Worm (Caenorhabditis elegans): ENCODE results near the gene rfs-1.

- TF ChIP-seq unc-62 (GFP tag; optimal IDR thresholded peaks at IDR 0.05), result no peak
- TF ChIP-seq skn-1 (tag; optimal IDR thresholded peaks at IDR 0.05), result peak; percentile 44
- no peak for TF ChIP-seq ztf-11 (tag; optimal IDR thresholded peaks at IDR 0.05)
- no peak for TF ChIP-seq mdl-1 (tag; optimal IDR thresholded peaks at IDR 0.05)
- no peak for TF ChIP-seq ceh-82 (tag; optimal IDR thresholded peaks at IDR 0.05)
- peak; percentile 27 for TF ChIP-seq lin-15B (tag; optimal IDR thresholded peaks at IDR 0.05)
- no peak for TF ChIP-seq nhr-25 (tag; optimal IDR thresholded peaks at IDR 0.05)
Measured at ce11 chrIII:8244052-8244451, 17.8 kb downstream of the rfs-1 start, which contains the start of the genes pbs-6 and cids-1.

Measured in whole organism, L3 larva.